Comparison of ENCODE assay signal across 4 fruit fly cellular contexts in the genomic region with DNA sequence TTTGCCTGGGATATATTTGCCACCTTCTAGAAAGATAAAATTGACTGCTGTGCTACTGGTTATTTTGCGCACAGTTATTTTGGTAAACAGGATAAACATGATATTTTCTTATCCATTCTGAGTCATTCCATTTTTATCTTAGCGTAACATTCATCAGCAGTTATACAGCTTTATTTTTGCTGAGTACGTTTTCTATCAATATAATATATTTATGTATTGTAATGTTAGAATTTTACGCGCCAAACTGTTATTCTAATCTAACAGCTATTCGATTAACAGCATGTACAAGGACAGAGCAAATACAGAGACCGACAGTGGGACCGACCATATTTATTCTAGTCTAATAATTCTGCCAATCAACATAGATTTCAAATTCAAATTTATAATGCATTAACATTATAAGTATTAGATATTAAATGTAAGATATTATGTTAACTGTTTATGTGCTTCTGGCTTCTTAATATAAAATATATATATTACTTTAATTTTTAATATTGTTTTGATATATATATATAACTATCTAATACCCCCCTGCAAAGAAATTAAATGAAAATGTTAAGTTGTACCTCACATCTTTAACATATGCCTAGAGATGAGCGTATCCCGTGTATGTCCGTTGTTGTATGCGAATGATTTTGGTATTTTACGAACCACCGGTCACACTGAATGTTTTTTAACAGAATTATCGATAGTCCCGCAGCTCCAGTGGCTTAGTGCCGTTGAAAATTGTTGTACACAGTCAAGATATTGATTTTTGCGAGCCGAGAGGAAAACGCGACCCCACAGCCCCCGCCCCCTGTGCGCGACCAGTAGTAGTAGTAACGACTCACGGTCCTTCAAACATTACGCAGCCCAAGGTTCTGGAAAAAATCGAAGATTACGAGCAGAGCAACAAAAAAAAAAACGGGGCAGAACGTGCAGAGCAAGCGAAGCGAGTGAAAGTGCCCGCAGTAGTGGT.
TF ChIP-seq lines count a peak whose summit lies in the region.

A gene (plus strand): TSS at position 689 of the 958 bp plus-strand sequence.

TF ChIP-seq in whole organism, adult, 20 proteins besides CTCF, POLR2A, EP300 and RAD21 (continued from another document):
- no peak for TF ChIP-seq CG1620 (GFP tag; optimal IDR thresholded peaks at IDR 0.05; lab: Kevin White, UChicago)
- TF ChIP-seq Mnt (GFP tag; optimal IDR thresholded peaks at IDR 0.05; lab: Kevin White, UChicago), result peak; percentile 54
- TF ChIP-seq CG7045 (GFP tag; optimal IDR thresholded peaks at IDR 0.05; lab: Kevin White, UChicago), result peak; percentile 68
- no peak for TF ChIP-seq Clk (GFP tag; optimal IDR thresholded peaks at IDR 0.05; lab: Kevin White, UChicago)

TF ChIP-seq in whole organism, embryonic, 481 proteins besides CTCF, POLR2A, EP300 and RAD21 (continued from another document and continues in another):
- TF ChIP-seq gem (tag; optimal IDR thresholded peaks at IDR 0.05; lab: Kevin White, UChicago), result peak; percentile 75
- no peak for TF ChIP-seq sqz (GFP tag; optimal IDR thresholded peaks at IDR 0.05; lab: Kevin White, UChicago)
- TF ChIP-seq CG11560 (tag; IDR thresholded peaks at IDR 0.05; lab: Robert Waterston, UW), result no peak
- no peak for TF ChIP-seq HHEX (GFP tag; optimal IDR thresholded peaks at IDR 0.05; lab: Kevin White, UChicago)
- TF ChIP-seq dmrt99B (tag; optimal IDR thresholded peaks at IDR 0.05; lab: Kevin White, UChicago), result peak; percentile 52
- TF ChIP-seq pros (GFP tag; optimal IDR thresholded peaks at IDR 0.05; lab: Kevin White, UChicago), result no peak
- TF ChIP-seq CG11247 (GFP tag; IDR thresholded peaks at IDR 0.05; lab: Robert Waterston, UW), result no peak
- peak; percentile 55 for TF ChIP-seq unpg (GFP tag; optimal IDR thresholded peaks at IDR 0.05; lab: Kevin White, UChicago)
- TF ChIP-seq CG6813 (GFP tag; optimal IDR thresholded peaks at IDR 0.05; lab: Kevin White, UChicago), result no peak
- 0 out of 2 replicates have a peak, but pooled peaks have one; percentile 28 for TF ChIP-seq chm (GFP tag; IDR thresholded peaks at IDR 0.05; lab: Robert Waterston, UW)
- no peak for TF ChIP-seq Dip2 (GFP tag; IDR thresholded peaks at IDR 0.05; lab: Robert Waterston, UW)
- TF ChIP-seq CG31365 (tag; optimal IDR thresholded peaks at IDR 0.05; lab: Kevin White, UChicago), result no peak
- peak; percentile 1 for TF ChIP-seq dm (GFP tag; optimal IDR thresholded peaks at IDR 0.05; lab: Kevin White, UChicago)
- no peak for TF ChIP-seq org-1 (GFP tag; optimal IDR thresholded peaks at IDR 0.05; lab: Kevin White, UChicago)
- TF ChIP-seq CG1233 (GFP tag; optimal IDR thresholded peaks at IDR 0.05; lab: Kevin White, UChicago), result peak; percentile 31
- TF ChIP-seq CG11398 (GFP tag; optimal IDR thresholded peaks at IDR 0.05; lab: Kevin White, UChicago), result no peak
- TF ChIP-seq CG14710 (tag; optimal IDR thresholded peaks at IDR 0.05; lab: Kevin White, UChicago), result peak; percentile 58
- TF ChIP-seq vfl (GFP tag; optimal IDR thresholded peaks at IDR 0.05; lab: Kevin White, UChicago), result no peak
- no peak for TF ChIP-seq Abd-B (GFP tag; optimal IDR thresholded peaks at IDR 0.05; lab: Kevin White, UChicago)
- TF ChIP-seq Lhr (GFP tag; optimal IDR thresholded peaks at IDR 0.05; lab: Kevin White, UChicago), result peak; percentile 56
- TF ChIP-seq hkb (optimal IDR thresholded peaks at IDR 0.05; lab: Kevin White, UChicago), result no peak
- no peak for TF ChIP-seq hkb (GFP tag; IDR thresholded peaks at IDR 0.05; lab: Robert Waterston, UW)
- peak; percentile 28; the same call in 1 of the 2 replicates for TF ChIP-seq ranshi (GFP tag; IDR thresholded peaks at IDR 0.05; lab: Robert Waterston, UW)
- no peak for TF ChIP-seq ap (GFP tag; IDR thresholded peaks at IDR 0.05; lab: Robert Waterston, UW)
- TF ChIP-seq CG17359 (tag; optimal IDR thresholded peaks at IDR 0.05; lab: Kevin White, UChicago), result peak; percentile 42
- TF ChIP-seq Eip74EF (GFP tag; optimal IDR thresholded peaks at IDR 0.05; lab: Kevin White, UChicago), result no peak
- TF ChIP-seq jumu (GFP tag; optimal IDR thresholded peaks at IDR 0.05; lab: Kevin White, UChicago), result peak; percentile 16
- TF ChIP-seq lmd (GFP tag; IDR thresholded peaks at IDR 0.05; lab: Robert Waterston, UW), result peak; percentile 24; the same call in 1 of the 2 replicates
- TF ChIP-seq kni (GFP tag; optimal IDR thresholded peaks at IDR 0.05; lab: Kevin White, UChicago), result no peak
- TF ChIP-seq CG34422 (GFP tag; IDR thresholded peaks at IDR 0.05; lab: Robert Waterston, UW), result peak; percentile 31; the same call in 1 of the 3 replicates
- TF ChIP-seq ro (GFP tag; IDR thresholded peaks at IDR 0.05; lab: Robert Waterston, UW), result no peak
- TF ChIP-seq CG15479 (GFP tag; optimal IDR thresholded peaks at IDR 0.05; lab: Kevin White, UChicago), result no peak
- TF ChIP-seq psq (GFP tag; optimal IDR thresholded peaks at IDR 0.05; lab: Kevin White, UChicago), result no peak
- no peak for TF ChIP-seq Dip3 (GFP tag; optimal IDR thresholded peaks at IDR 0.05; lab: Kevin White, UChicago)
- no peak for TF ChIP-seq Asciz (GFP tag; optimal IDR thresholded peaks at IDR 0.05; lab: Kevin White, UChicago)
- peak; percentile 37 for TF ChIP-seq CG12942 (GFP tag; optimal IDR thresholded peaks at IDR 0.05; lab: Kevin White, UChicago)
- peak; percentile 24; the same call in 1 of the 2 replicates for TF ChIP-seq NFAT (GFP tag; IDR thresholded peaks at IDR 0.05; lab: Robert Waterston, UW)
- TF ChIP-seq cas (GFP tag; IDR thresholded peaks at IDR 0.05; lab: Robert Waterston, UW), result no peak
- TF ChIP-seq bbx (GFP tag; IDR thresholded peaks at IDR 0.05; lab: Robert Waterston, UW; ENCODE audit: partially characterized antibody), result peak; percentile 76

TF ChIP-seq in whole organism, prepupa, 60 proteins besides CTCF, POLR2A, EP300 and RAD21 (continued from another document and continues in another):
- TF ChIP-seq Hr4 (GFP tag; optimal IDR thresholded peaks at IDR 0.05; lab: Kevin White, UChicago) (peak; percentile 38), CG11902 (GFP tag; optimal IDR thresholded peaks at IDR 0.05; lab: Kevin White, UChicago) (no peak), CG11294 (GFP tag; IDR thresholded peaks at IDR 0.05; lab: Robert Waterston, UW) (no peak; the same call in 1 of the 2 replicates), CG7368 (GFP tag; optimal IDR thresholded peaks at IDR 0.05; lab: Kevin White, UChicago) (peak; percentile 24), Lpt (GFP tag; optimal IDR thresholded peaks at IDR 0.05; lab: Kevin White, UChicago) (no peak), CG31627 (GFP tag; optimal IDR thresholded peaks at IDR 0.05; lab: Kevin White, UChicago) (peak; percentile 11), dsx (GFP tag; optimal IDR thresholded peaks at IDR 0.05; lab: Kevin White, UChicago; ENCODE audit: poor library complexity, severe bottlenecking) (peak; percentile 48), CG6792 (GFP tag; optimal IDR thresholded peaks at IDR 0.05; lab: Kevin White, UChicago) (no peak), achi (GFP tag; optimal IDR thresholded peaks at IDR 0.05; lab: Kevin White, UChicago) (peak; percentile 29), CG6163 (GFP tag; IDR thresholded peaks at IDR 0.05; lab: Robert Waterston, UW) (peak; percentile 14; the same call in 1 of the 3 replicates), Hr39 (GFP tag; optimal IDR thresholded peaks at IDR 0.05; lab: Kevin White, UChicago) (no peak), Eip75B (GFP tag; optimal IDR thresholded peaks at IDR 0.05; lab: Kevin White, UChicago) (peak; percentile 24), CG16779 (tag; optimal IDR thresholded peaks at IDR 0.05; lab: Kevin White, UChicago) (no peak), CG4318 (GFP tag; optimal IDR thresholded peaks at IDR 0.05; lab: Kevin White, UChicago) (no peak), dac (GFP tag; optimal IDR thresholded peaks at IDR 0.05; lab: Kevin White, UChicago) (no peak), pdm3 (GFP tag; optimal IDR thresholded peaks at IDR 0.05; lab: Kevin White, UChicago) (no peak), lz (GFP tag; optimal IDR thresholded peaks at IDR 0.05; lab: Kevin White, UChicago) (peak; percentile 32), Blimp-1 (GFP tag; optimal IDR thresholded peaks at IDR 0.05; lab: Kevin White, UChicago) (peak; percentile 58), Hr38 (GFP tag; optimal IDR thresholded peaks at IDR 0.05; lab: Kevin White, UChicago) (no peak), fkh (GFP tag; optimal IDR thresholded peaks at IDR 0.05; lab: Kevin White, UChicago) (no peak), vri (GFP tag; optimal IDR thresholded peaks at IDR 0.05; lab: Kevin White, UChicago) (no peak), Met (GFP tag; optimal IDR thresholded peaks at IDR 0.05; lab: Kevin White, UChicago) (no peak), Sox14 (GFP tag; optimal IDR thresholded peaks at IDR 0.05; lab: Kevin White, UChicago) (peak; percentile 5), Ets21C (GFP tag; optimal IDR thresholded peaks at IDR 0.05; lab: Kevin White, UChicago) (no peak), CG8319 (GFP tag; optimal IDR thresholded peaks at IDR 0.05; lab: Kevin White, UChicago) (no peak), CG32006 (GFP tag; optimal IDR thresholded peaks at IDR 0.05; lab: Kevin White, UChicago) (peak; percentile 25), CG8119 (GFP tag; IDR thresholded peaks at IDR 0.05; lab: Robert Waterston, UW) (peak; percentile 43; the same call in 2 of the 3 replicates), net (GFP tag; optimal IDR thresholded peaks at IDR 0.05; lab: Kevin White, UChicago) (no peak), CG11762 (GFP tag; optimal IDR thresholded peaks at IDR 0.05; lab: Kevin White, UChicago; ENCODE audit: insufficient read depth) (peak; percentile 14), esn (GFP tag; optimal IDR thresholded peaks at IDR 0.05; lab: Kevin White, UChicago) (peak; percentile 16), eg (GFP tag; IDR thresholded peaks at IDR 0.05; lab: Robert Waterston, UW) (peak; percentile 54), CG6276 (GFP tag; optimal IDR thresholded peaks at IDR 0.05; lab: Kevin White, UChicago) (no peak), CG6854 (GFP tag; optimal IDR thresholded peaks at IDR 0.05; lab: Kevin White, UChicago) (no peak), Eip93F (GFP tag; optimal IDR thresholded peaks at IDR 0.05; lab: Kevin White, UChicago) (peak; percentile 30), CG10631 (GFP tag; optimal IDR thresholded peaks at IDR 0.05; lab: Kevin White, UChicago) (peak; percentile 47), OdsH (GFP tag; optimal IDR thresholded peaks at IDR 0.05; lab: Kevin White, UChicago) (peak; percentile 17), topi (GFP tag; optimal IDR thresholded peaks at IDR 0.05; lab: Kevin White, UChicago) (peak; percentile 13), Eip78C (GFP tag; lab: Kevin White, UChicago) (peak; percentile 71), CG1621 (tag; optimal IDR thresholded peaks at IDR 0.05; lab: Kevin White, UChicago) (no peak), CG6808 (GFP tag; optimal IDR thresholded peaks at IDR 0.05; lab: Kevin White, UChicago) (no peak), fd59A (GFP tag; optimal IDR thresholded peaks at IDR 0.05; lab: Kevin White, UChicago) (no peak)

TF ChIP-seq in whole organism, wandering third instar larva, 38 proteins besides CTCF, POLR2A, EP300 and RAD21 (continued from another document):
- TF ChIP-seq Hnf4 (GFP tag; optimal IDR thresholded peaks at IDR 0.05; lab: Kevin White, UChicago) (peak; percentile 48), CG32264 (GFP tag; optimal IDR thresholded peaks at IDR 0.05; lab: Kevin White, UChicago) (no peak), tai (GFP tag; optimal IDR thresholded peaks at IDR 0.05; lab: Kevin White, UChicago) (no peak), OdsH (GFP tag; optimal IDR thresholded peaks at IDR 0.05; lab: Kevin White, UChicago) (no peak), Hr83 (GFP tag; optimal IDR thresholded peaks at IDR 0.05; lab: Kevin White, UChicago; ENCODE audit: poor library complexity, severe bottlenecking) (peak; percentile 75), dsf (GFP tag; optimal IDR thresholded peaks at IDR 0.05; lab: Kevin White, UChicago; ENCODE audit: borderline replicate concordance) (no peak), Rel (GFP tag; optimal IDR thresholded peaks at IDR 0.05; lab: Kevin White, UChicago) (no peak), Rel (tag; optimal IDR thresholded peaks at IDR 0.05; lab: Kevin White, UChicago) (peak; percentile 47)
